Fruit fly (Drosophila melanogaster) whole organism, embryonic: ENCODE results near the gene CG15461.

Source experiments
- CG11456 ChIP-seq: fragments of 200-800 bp; sonication (Bioruptor generic); IDR thresholded peaks from 3 replicates; pipeline ENCODE4 v1.3.6; 2022; ENCODE audit warnings: missing biosample characterization, missing genetic modification characterization
- CG15011 ChIP-seq: fragments of 200-800 bp; sonication (Bioruptor generic); optimal IDR thresholded peaks from 3 replicates; lab custom pipeline; 2018; ENCODE audit warnings: missing biosample characterization, mild to moderate bottlenecking, missing genetic modification characterization
- CG2678 ChIP-seq: fragments of 200-800 bp; sonication (Bioruptor generic); optimal IDR thresholded peaks from 3 replicates; lab custom pipeline; 2019; ENCODE audit warnings: missing biosample characterization, mild to moderate bottlenecking, missing genetic modification characterization, moderate library complexity
- Ets97D ChIP-seq: fragments of 200-800 bp; sonication (Bioruptor generic); optimal IDR thresholded peaks from 3 replicates; lab custom pipeline; 2016; ENCODE audit warnings: missing biosample characterization, missing genetic modification characterization
- Sox102F ChIP-seq: fragments of 200-800 bp; sonication (Bioruptor generic); optimal IDR thresholded peaks from 2 replicates; lab custom pipeline; 2018; ENCODE audit warnings: missing biosample characterization, mild to moderate bottlenecking, missing genetic modification characterization, moderate library complexity
- Xbp1 ChIP-seq: fragments of 200-800 bp; sonication (Bioruptor generic); optimal IDR thresholded peaks from 3 replicates; lab custom pipeline; 2016; ENCODE audit warnings: missing biosample characterization, mild to moderate bottlenecking, missing genetic modification characterization
- bsh ChIP-seq, 2 experiments: fragments of 200-800 bp; sonication (Bioruptor generic); optimal IDR thresholded peaks; 2 replicates each; lab custom pipeline; 2017 to 2018; ENCODE audit warnings: mild to moderate bottlenecking in 2 of 2, missing biosample characterization in 2 of 2, missing genetic modification characterization in 2 of 2, moderate library complexity in 1 of 2
- cad ChIP-seq: fragments of >200 bp; optimal IDR thresholded peaks from 2 replicates; lab custom pipeline; 2017; ENCODE audit warnings: missing biosample characterization, missing genetic modification characterization
- cwo ChIP-seq: fragments of 200-800 bp; sonication (Bioruptor generic); optimal IDR thresholded peaks from 3 replicates; lab custom pipeline; 2017; ENCODE audit warnings: missing biosample characterization, missing genetic modification characterization, mild to moderate bottlenecking, moderate library complexity, missing genetic modification reagents
- disco-r ChIP-seq: fragments of 200-800 bp; sonication (Bioruptor generic); optimal IDR thresholded peaks from 2 replicates; lab custom pipeline; 2016; ENCODE audit warnings: missing biosample characterization, missing genetic modification characterization
- tx ChIP-seq: fragments of 200-800 bp; sonication (Bioruptor generic); optimal IDR thresholded peaks from 2 replicates; lab custom pipeline; 2016; ENCODE audit warnings: missing biosample characterization, missing genetic modification characterization

- TF ChIP-seq cad (GFP tag; lab: Kevin White, UChicago) (no peak), CG15011 (GFP tag; lab: Kevin White, UChicago) (no peak), tx (GFP tag; lab: Kevin White, UChicago) (no peak), CG11456 (no peak), disco-r (GFP tag; lab: Kevin White, UChicago) (no peak), cwo (no peak), Sox102F (GFP tag; lab: Kevin White, UChicago) (no peak), Ets97D (no peak), Xbp1 (GFP tag; lab: Kevin White, UChicago) (no peak), bsh (GFP tag; optimal IDR thresholded peaks at IDR 0.05; lab: Kevin White, UChicago) (no peak), CG2678 (no peak)
Observed at dm6 chrX:20468192-20468591, 17.8 kb upstream of the CG15461 start.
